Worm (Caenorhabditis elegans) whole organism, young adult: ENCODE results near the gene F54F7.8.

Source experiments
- B0019.2 ChIP-seq: fragments of 200-800 bp; sonication (Bioruptor generic); conservative IDR thresholded peaks from 2 replicates; pipeline ENCODE4 v1.3.6; 2022; ENCODE audit warnings: missing genetic modification reagents, missing genetic modification characterization, missing compliant biosample characterization
- D2030.7 ChIP-seq: fragments of 200-800 bp; sonication (Bioruptor generic); IDR thresholded peaks from 2 replicates; pipeline ENCODE4 v1.3.6; 2022; ENCODE audit warnings: missing genetic modification reagents, missing genetic modification characterization, missing compliant biosample characterization
- F23B12.7 ChIP-seq: sonication (generic microtip); optimal IDR thresholded peaks from 2 replicates; lab custom pipeline; 2017; ENCODE audit warnings: missing genetic modification characterization, mild to moderate bottlenecking, missing compliant biosample characterization, antibody characterized with exemption, moderate library complexity; ENCODE audit not compliant: insufficient read depth
- F33H1.4 ChIP-seq: fragments of 200-800 bp; sonication (Bioruptor generic); IDR thresholded peaks from 2 replicates; pipeline ENCODE4 v1.3.6; 2022; ENCODE audit warnings: missing genetic modification reagents, missing genetic modification characterization, missing compliant biosample characterization
- F37B4.10 ChIP-seq: fragments of 200-800 bp; sonication (Bioruptor generic); IDR thresholded peaks from 2 replicates; pipeline ENCODE4 v1.3.6; 2022; ENCODE audit warnings: missing genetic modification characterization, missing compliant biosample characterization
- F49E8.2 ChIP-seq: sonication (generic microtip); optimal IDR thresholded peaks from 3 replicates; lab custom pipeline; 2017; ENCODE audit warnings: missing genetic modification characterization, mild to moderate bottlenecking, missing compliant biosample characterization, antibody characterized with exemption, moderate library complexity; ENCODE audit not compliant: insufficient read depth
- Y56A3A.18 ChIP-seq: fragments of 200-800 bp; sonication (Bioruptor generic); IDR thresholded peaks from 2 replicates; pipeline ENCODE4 v1.3.6; 2022; ENCODE audit warnings: missing genetic modification reagents, missing genetic modification characterization, missing compliant biosample characterization
- Y67H2A.10 ChIP-seq: fragments of 200-800 bp; sonication (Bioruptor generic); conservative IDR thresholded peaks from 2 replicates; pipeline ENCODE4 v1.3.6; 2022; ENCODE audit warnings: missing genetic modification reagents, missing genetic modification characterization, missing compliant biosample characterization
- Y95B8A.8 ChIP-seq: fragments of 200-800 bp; sonication (Bioruptor generic); IDR thresholded peaks from 2 replicates; pipeline ENCODE4 v1.3.6; 2022; ENCODE audit warnings: missing genetic modification reagents, missing genetic modification characterization, missing compliant biosample characterization
- aptf-3 ChIP-seq: fragments of 200-800 bp; sonication (Bioruptor generic); IDR thresholded peaks from 2 replicates; pipeline ENCODE4 v1.3.6; 2022; ENCODE audit warnings: missing genetic modification characterization, missing compliant biosample characterization
- attf-6 ChIP-seq: fragments of 200-800 bp; sonication (Bioruptor generic); IDR thresholded peaks from 2 replicates; pipeline ENCODE4 v1.3.6; 2022; ENCODE audit warnings: missing genetic modification reagents, missing genetic modification characterization, missing compliant biosample characterization
- ccch-3 ChIP-seq: fragments of 200-800 bp; sonication (Bioruptor generic); optimal IDR thresholded peaks from 2 replicates; lab custom pipeline; 2018; ENCODE audit warnings: mild to moderate bottlenecking, missing genetic modification characterization, missing compliant biosample characterization
- ceh-100 ChIP-seq: fragments of 200-800 bp; sonication (Bioruptor generic); IDR thresholded peaks from 2 replicates; pipeline ENCODE4 v1.3.6; 2022; ENCODE audit warnings: missing genetic modification reagents, missing genetic modification characterization, missing compliant biosample characterization
- ceh-40 ChIP-seq: fragments of 200-800 bp; sonication (Bioruptor generic); IDR thresholded peaks from 2 replicates; pipeline ENCODE4 v1.3.6; 2022; ENCODE audit warnings: missing genetic modification characterization, missing compliant biosample characterization
- dpff-1 ChIP-seq: sonication (generic microtip); optimal IDR thresholded peaks from 2 replicates; lab custom pipeline; 2017; ENCODE audit warnings: mild to moderate bottlenecking, missing genetic modification characterization, missing compliant biosample characterization
- ets-4 ChIP-seq: fragments of 200-800 bp; sonication (Bioruptor generic); optimal IDR thresholded peaks from 2 replicates; lab custom pipeline; 2018; ENCODE audit warnings: mild to moderate bottlenecking, missing genetic modification characterization, missing compliant biosample characterization
- him-1 ChIP-seq: sonication (generic microtip); optimal IDR thresholded peaks from 2 replicates; lab custom pipeline; 2016; ENCODE audit warnings: missing genotype, missing genetic modification reagents, missing genetic modification characterization, missing compliant biosample characterization
- hlh-12 ChIP-seq: sonication (generic microtip); optimal IDR thresholded peaks from 2 replicates; lab custom pipeline; 2016; ENCODE audit warnings: missing genetic modification characterization, missing compliant biosample characterization
- hmg-1.2 ChIP-seq: fragments of 200-800 bp; sonication (Bioruptor generic); IDR thresholded peaks from 2 replicates; pipeline ENCODE4 v1.3.6; 2022; ENCODE audit warnings: missing genetic modification reagents, missing genetic modification characterization, missing compliant biosample characterization
- hrde-1 ChIP-seq: sonication (generic microtip); optimal IDR thresholded peaks from 2 replicates; lab custom pipeline; 2016; ENCODE audit warnings: missing genetic modification characterization, mild to moderate bottlenecking, missing compliant biosample characterization, moderate library complexity, missing genotype, missing genetic modification reagents, borderline replicate concordance
- let-526 ChIP-seq: fragments of 200-800 bp; sonication (Bioruptor generic); IDR thresholded peaks from 2 replicates; pipeline ENCODE4 v1.3.6; 2022; ENCODE audit warnings: missing genetic modification reagents, missing genetic modification characterization, missing compliant biosample characterization
- let-607 ChIP-seq, 2 experiments: fragments of 200-800 bp in 1 of 2; sonication (Bioruptor generic) in 1 of 2; sonication (generic microtip) in 1 of 2; optimal IDR thresholded peaks; 2 replicates each; lab custom pipeline; 2016 to 2018; ENCODE audit warnings: mild to moderate bottlenecking in 2 of 2, missing compliant biosample characterization in 2 of 2, missing genetic modification characterization in 2 of 2, moderate library complexity in 2 of 2, missing genotype in 1 of 2
- lin-40 ChIP-seq: sonication (generic microtip); optimal IDR thresholded peaks from 2 replicates; lab custom pipeline; 2016; ENCODE audit warnings: missing genetic modification characterization, mild to moderate bottlenecking, missing compliant biosample characterization, missing genotype, missing genetic modification reagents
- lsy-27 ChIP-seq: sonication (generic microtip); optimal IDR thresholded peaks from 2 replicates; lab custom pipeline; 2017; ENCODE audit warnings: missing genetic modification characterization, mild to moderate bottlenecking, missing compliant biosample characterization, antibody characterized with exemption, missing genotype, borderline replicate concordance; ENCODE audit not compliant: insufficient read depth
- madf-6 ChIP-seq: fragments of 200-800 bp; sonication (Bioruptor generic); IDR thresholded peaks from 2 replicates; pipeline ENCODE4 v1.3.6; 2022; ENCODE audit warnings: missing genetic modification reagents, missing genetic modification characterization, missing compliant biosample characterization
- mcd-1 ChIP-seq: fragments of 200-800 bp; sonication (Bioruptor generic); IDR thresholded peaks from 2 replicates; pipeline ENCODE4 v1.3.6; 2022; ENCODE audit warnings: missing genetic modification reagents, missing genetic modification characterization, missing compliant biosample characterization
- nfya-1 ChIP-seq: sonication (generic microtip); optimal IDR thresholded peaks from 2 replicates; lab custom pipeline; 2017; ENCODE audit warnings: antibody characterized with exemption, missing compliant biosample characterization, missing genetic modification characterization, borderline replicate concordance; ENCODE audit not compliant: insufficient read depth
- nhr-90 ChIP-seq: sonication (generic microtip); optimal IDR thresholded peaks from 2 replicates; lab custom pipeline; 2016; ENCODE audit warnings: missing genotype, mild to moderate bottlenecking, missing genetic modification characterization, missing compliant biosample characterization
- pbrm-1 ChIP-seq: fragments of 200-800 bp; sonication (Bioruptor generic); IDR thresholded peaks from 2 replicates; pipeline ENCODE4 v1.3.6; 2022; ENCODE audit warnings: missing genetic modification reagents, missing genetic modification characterization, missing compliant biosample characterization
- rcor-1 ChIP-seq: fragments of 200-800 bp; sonication (Bioruptor generic); IDR thresholded peaks from 2 replicates; pipeline ENCODE4 v1.3.6; 2022; ENCODE audit warnings: missing genetic modification reagents, missing genetic modification characterization, missing compliant biosample characterization
- rec-8 ChIP-seq, 2 experiments: sonication (generic microtip); optimal IDR thresholded peaks; 2 replicates each; lab custom pipeline; 2016; ENCODE audit warnings: mild to moderate bottlenecking in 2 of 2, missing genetic modification characterization in 2 of 2, missing genetic modification reagents in 2 of 2, missing genotype in 2 of 2, missing biosample characterization in 1 of 2, missing compliant biosample characterization in 1 of 2, moderate library complexity in 1 of 2
- repo-1 ChIP-seq: sonication (generic microtip); optimal IDR thresholded peaks from 2 replicates; lab custom pipeline; 2017; ENCODE audit warnings: mild to moderate bottlenecking, missing genetic modification characterization, missing compliant biosample characterization
- rpc-1 ChIP-seq, 2 experiments: fragments of 150-350 bp in 1 of 2; sonication (generic microtip) in 1 of 2; optimal IDR thresholded peaks; 2 replicates each; lab custom pipeline; 2014 to 2018; ENCODE audit warnings: missing biosample characterization in 1 of 2, missing genetic modification characterization in 1 of 2, missing genetic modification reagents in 1 of 2, missing genotype in 1 of 2
- snpc-3.4 ChIP-seq: sonication (generic microtip); optimal IDR thresholded peaks from 2 replicates; lab custom pipeline; 2017; ENCODE audit warnings: missing genetic modification characterization, mild to moderate bottlenecking, missing compliant biosample characterization, antibody characterized with exemption, moderate library complexity, missing genotype, missing genetic modification reagents
- ztf-18 ChIP-seq: sonication (generic microtip); optimal IDR thresholded peaks from 2 replicates; lab custom pipeline; 2016; ENCODE audit warnings: missing genotype, mild to moderate bottlenecking, missing genetic modification characterization, missing compliant biosample characterization
- ztf-22 ChIP-seq: fragments of 200-800 bp; sonication (Bioruptor generic); optimal IDR thresholded peaks from 2 replicates; lab custom pipeline; 2018; ENCODE audit warnings: mild to moderate bottlenecking, missing genetic modification characterization, moderate library complexity, missing compliant biosample characterization
- ztf-26 ChIP-seq: sonication (generic microtip); optimal IDR thresholded peaks from 2 replicates; lab custom pipeline; 2017; ENCODE audit warnings: missing genetic modification characterization, missing compliant biosample characterization
- ztf-28 ChIP-seq: fragments of 200-800 bp; sonication (Bioruptor generic); IDR thresholded peaks from 2 replicates; pipeline ENCODE4 v1.3.6; 2022; ENCODE audit warnings: missing genetic modification reagents, missing genetic modification characterization, missing compliant biosample characterization
- ztf-3 ChIP-seq: fragments of 200-800 bp; sonication (Bioruptor generic); optimal IDR thresholded peaks from 2 replicates; lab custom pipeline; 2018; ENCODE audit warnings: mild to moderate bottlenecking, missing genetic modification characterization, missing compliant biosample characterization

Gene F54F7.8

ce11 chrX:11821159-11821720, 33.6 kb downstream of the F54F7.8 start:
- TF ChIP-seq F37B4.10 (GFP tag; lab: Robert Waterston, UW) (no peak), repo-1 (no peak), him-1 (tag; lab: Kevin White, UChicago) (no peak), attf-6 (GFP tag; lab: Robert Waterston, UW) (no peak), ccch-3 (GFP tag; lab: Kevin White, UChicago) (no peak), ets-4 (GFP tag; lab: Kevin White, UChicago) (no peak), nfya-1 (no peak), lsy-27 (tag; lab: Kevin White, UChicago) (no peak), B0019.2 (GFP tag; lab: Robert Waterston, UW) (no peak), ceh-40 (GFP tag; lab: Robert Waterston, UW) (no peak), ceh-100 (GFP tag; lab: Robert Waterston, UW) (no peak), F49E8.2 (tag; lab: Kevin White, UChicago) (no peak), ztf-22 (no peak), hmg-1.2 (no peak)

ce11 chrX:11818711-11819110, 36.1 kb downstream of the F54F7.8 start:
- no peak for TF ChIP-seq Y56A3A.18 (GFP tag; lab: Robert Waterston, UW)
- TF ChIP-seq let-526 = no peak
- TF ChIP-seq D2030.7 (GFP tag; lab: Robert Waterston, UW) = no peak
- no peak for TF ChIP-seq ztf-26 (tag; lab: Kevin White, UChicago)
- no peak for TF ChIP-seq lsy-27 (tag; lab: Kevin White, UChicago)
- no peak for TF ChIP-seq F23B12.7
- no peak for TF ChIP-seq nhr-90 (tag; lab: Kevin White, UChicago)
- no peak for TF ChIP-seq ztf-3 (GFP tag; lab: Kevin White, UChicago)
- TF ChIP-seq mcd-1 (GFP tag; lab: Robert Waterston, UW) = no peak
- no peak for TF ChIP-seq ztf-18 (tag; lab: Kevin White, UChicago)
- TF ChIP-seq Y95B8A.8 (GFP tag; lab: Robert Waterston, UW) = no peak
- no peak for TF ChIP-seq rcor-1 (GFP tag; lab: Robert Waterston, UW)
- no peak for TF ChIP-seq Y67H2A.10
- no peak for TF ChIP-seq snpc-3.4 (tag; lab: Kevin White, UChicago)
- no peak for TF ChIP-seq ztf-28
- no peak for TF ChIP-seq hlh-12 (tag; lab: Kevin White, UChicago)
- TF ChIP-seq madf-6 (GFP tag; lab: Robert Waterston, UW) = no peak
- no peak for TF ChIP-seq dpff-1 (tag; lab: Kevin White, UChicago)
- TF ChIP-seq lin-40 = no peak
- TF ChIP-seq F33H1.4 (GFP tag; lab: Robert Waterston, UW) = no peak

- TF ChIP-seq rpc-1 (optimal IDR thresholded peaks at IDR 0.05; lab: Kevin White, UChicago) = no peak
- no peak for TF ChIP-seq rpc-1 (tag; optimal IDR thresholded peaks at IDR 0.05; lab: Kevin White, UChicago)
- TF ChIP-seq hrde-1 (tag; lab: Kevin White, UChicago) = no peak
- no peak for TF ChIP-seq aptf-3 (GFP tag; lab: Robert Waterston, UW)
- TF ChIP-seq rec-8 (tag; optimal IDR thresholded peaks at IDR 0.05; lab: Kevin White, UChicago) = no peak
- no peak for TF ChIP-seq pbrm-1 (GFP tag; lab: Robert Waterston, UW)
- no peak for TF ChIP-seq F23B12.7
- no peak for TF ChIP-seq let-607 (tag; optimal IDR thresholded peaks at IDR 0.05; lab: Kevin White, UChicago)
- no peak for TF ChIP-seq ztf-26 (tag; lab: Kevin White, UChicago)
- TF ChIP-seq, all 124 proteins: peak for 0
Measured at ce11 chrX:11816825-11817224, 38.0 kb downstream of the F54F7.8 start.
